Worm (Caenorhabditis elegans) whole organism, L4/young adult: ENCODE results near the gene nphp-4.

Experiments used
- W03F9.2 ChIP-seq: fragments of 150-350 bp; optimal IDR thresholded peaks from 2 replicates; lab custom pipeline; 2014; ENCODE audit warnings: missing biosample characterization, missing genetic modification characterization
- dao-5 ChIP-seq: sonication (generic microtip); optimal IDR thresholded peaks from 2 replicates; lab custom pipeline; 2016; ENCODE audit warnings: missing genotype, missing genetic modification characterization, moderate library complexity, missing compliant biosample characterization
- him-1 ChIP-seq: sonication (generic microtip); optimal IDR thresholded peaks from 2 replicates; lab custom pipeline; 2016; ENCODE audit warnings: missing genotype, missing genetic modification reagents, missing genetic modification characterization, missing compliant biosample characterization

nphp-4 gene

DNA sequence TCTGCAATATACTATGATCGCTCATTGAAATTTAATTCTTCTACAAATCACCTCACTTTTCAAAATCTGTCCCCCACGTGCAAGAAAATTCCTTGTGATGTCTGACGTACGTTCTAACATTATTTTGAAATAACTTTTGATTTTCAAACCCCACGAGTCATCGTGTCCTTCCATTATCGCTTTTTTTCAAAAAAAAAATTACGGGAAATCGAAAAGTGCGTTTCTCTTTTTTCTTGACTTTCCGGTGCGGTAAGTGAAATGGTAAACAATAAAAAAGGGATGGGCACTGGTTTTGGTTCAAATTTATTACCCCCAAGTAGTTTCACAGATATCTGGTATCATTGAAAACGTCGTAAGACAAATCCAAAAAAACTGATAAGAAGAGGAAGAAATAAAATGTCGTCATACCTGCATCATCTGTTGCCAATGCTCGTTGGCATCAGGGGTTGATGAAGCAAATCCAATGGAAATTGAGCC lies 40.0 kb downstream of the nphp-4 start:
- TF ChIP-seq dao-5 (tag; lab: Kevin White, UChicago) (no peak), W03F9.2 (tag; lab: Kevin White, UChicago) (no peak), him-1 (no peak)

- no peak for TF ChIP-seq him-1
- no peak for TF ChIP-seq W03F9.2 (tag; lab: Kevin White, UChicago)
- no peak for TF ChIP-seq dao-5 (tag; lab: Kevin White, UChicago)
Observed at ce11 chrV:11802508-11802907, 41.0 kb downstream of the nphp-4 start.

DNA sequence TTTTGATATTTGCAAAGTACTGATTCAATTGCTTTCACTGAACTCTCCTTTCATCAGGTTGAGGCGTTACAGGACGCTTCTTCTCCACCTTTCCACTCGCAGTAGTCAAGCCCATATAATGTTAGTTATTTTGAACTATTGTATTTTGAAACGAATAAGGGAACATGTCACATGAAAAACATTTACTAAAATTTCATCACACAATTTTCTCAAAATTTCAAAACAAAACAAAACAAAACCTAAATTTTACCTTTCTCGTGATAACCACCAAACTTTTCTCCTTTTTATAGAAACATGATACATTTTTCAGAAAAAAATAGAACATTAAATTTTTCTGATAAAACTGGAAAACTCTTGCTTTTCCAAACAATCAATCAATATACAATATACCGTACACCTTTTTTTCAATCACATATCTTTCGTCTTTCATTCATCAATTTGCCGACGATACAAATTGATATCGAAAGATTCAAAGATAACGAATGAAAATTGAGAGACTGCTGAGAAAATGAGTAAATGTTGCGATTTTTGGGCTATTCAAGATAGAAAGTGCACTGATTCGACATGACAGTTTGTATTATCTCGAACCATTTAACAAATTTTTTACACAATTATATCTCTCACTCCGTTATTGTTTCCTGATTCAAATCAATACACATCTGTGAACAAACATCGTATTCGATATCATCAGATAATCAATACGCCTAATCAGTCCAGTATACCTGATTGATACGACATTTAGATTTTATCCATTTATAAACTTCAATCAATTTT lies 42.3 kb downstream of the nphp-4 start:
- TF ChIP-seq W03F9.2 (tag; lab: Kevin White, UChicago) (no peak), dao-5 (tag; lab: Kevin White, UChicago) (no peak), him-1 (no peak)

ce11 chrV:11800486-11800885 lies 43.0 kb downstream of the nphp-4 start:
- TF ChIP-seq W03F9.2 (tag; lab: Kevin White, UChicago), result no peak
- TF ChIP-seq dao-5 (tag; lab: Kevin White, UChicago), result no peak
- TF ChIP-seq him-1, result no peak

- no peak for TF ChIP-seq him-1
- TF ChIP-seq dao-5 (tag; lab: Kevin White, UChicago), result no peak
- no peak for TF ChIP-seq W03F9.2 (tag; lab: Kevin White, UChicago)
Observed at ce11 chrV:11799252-11799822, 44.2 kb downstream of the nphp-4 start.

- TF ChIP-seq W03F9.2 (tag; lab: Kevin White, UChicago) (no peak), him-1 (no peak), dao-5 (tag; lab: Kevin White, UChicago) (no peak)
Observed at ce11 chrV:11798320-11798719, 45.2 kb downstream of the nphp-4 start.

DNA sequence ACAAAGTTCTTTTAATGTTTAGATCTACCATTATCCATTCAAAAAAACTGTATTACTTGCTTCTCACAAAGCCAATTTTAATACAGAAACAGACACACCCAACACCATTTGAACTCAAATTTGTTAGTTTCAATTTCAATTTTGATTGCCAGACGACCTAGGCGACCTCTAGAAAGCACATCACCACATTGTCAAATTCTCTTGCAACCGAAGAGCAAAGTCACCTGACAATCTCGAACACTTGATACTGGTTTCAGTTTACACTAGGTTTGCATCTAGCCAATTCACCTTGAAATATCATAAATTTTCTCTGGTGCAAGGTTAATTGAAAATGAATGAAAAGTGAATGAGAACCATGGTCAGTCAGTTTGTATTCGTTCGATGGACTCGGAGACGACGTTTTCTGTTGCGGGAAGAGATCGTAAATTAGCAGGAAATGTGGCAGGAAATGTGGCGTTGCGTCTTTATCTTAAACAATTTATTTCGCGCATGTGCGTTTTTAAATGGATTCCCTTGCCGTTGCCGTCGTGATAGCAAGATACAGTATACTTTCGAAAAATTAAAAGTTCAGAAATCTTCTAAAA lies 46.2 kb downstream of the nphp-4 start:
- TF ChIP-seq W03F9.2 (tag; lab: Kevin White, UChicago), result no peak
- TF ChIP-seq him-1, result no peak
- TF ChIP-seq dao-5 (tag; lab: Kevin White, UChicago), result no peak

- TF ChIP-seq dao-5 (tag; lab: Kevin White, UChicago) (no peak), W03F9.2 (tag; lab: Kevin White, UChicago) (no peak), him-1 (no peak)
Observed at ce11 chrV:11796343-11796742, 47.2 kb downstream of the nphp-4 start.

ce11 chrV:11795352-11795751 lies 48.2 kb downstream of the nphp-4 start:
- TF ChIP-seq dao-5 (tag; lab: Kevin White, UChicago), result no peak
- no peak for TF ChIP-seq W03F9.2 (tag; lab: Kevin White, UChicago)
- no peak for TF ChIP-seq him-1

DNA sequence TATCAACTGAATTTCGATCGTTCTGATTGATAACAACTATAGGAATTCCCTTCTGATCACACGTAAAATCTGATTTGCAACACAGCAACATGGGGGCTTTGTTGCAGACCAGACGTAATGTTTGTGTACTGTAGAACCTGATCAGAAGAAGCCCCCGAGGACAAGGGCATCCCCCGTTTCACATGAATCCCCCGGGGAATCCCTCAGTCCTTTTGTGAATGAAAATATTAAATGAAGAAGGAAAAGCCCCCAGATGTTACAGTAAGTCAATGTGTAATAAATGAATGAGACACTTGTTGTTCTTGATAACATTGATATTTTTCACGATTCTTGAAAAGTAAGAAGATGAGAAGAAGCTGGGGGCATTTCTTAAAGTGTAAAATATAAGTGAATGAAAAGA lies 49.4 kb downstream of the nphp-4 start:
- no peak for TF ChIP-seq him-1
- TF ChIP-seq W03F9.2 (tag; lab: Kevin White, UChicago), result no peak
- TF ChIP-seq dao-5 (tag; lab: Kevin White, UChicago), result no peak

ce11 chrV:11789474-11789873 lies 54.1 kb downstream of the nphp-4 start, which contains the start of gene D2023.1:
Gene D2023.1, plus strand, starts transcription at chrV:11789550.
- no peak for TF ChIP-seq W03F9.2 (tag; lab: Kevin White, UChicago)
- TF ChIP-seq dao-5 (tag; lab: Kevin White, UChicago), result no peak
- TF ChIP-seq him-1, result no peak

ce11 chrV:11787742-11788238 lies 55.7 kb downstream of the nphp-4 start, which contains the start of gene F55A11.8:
Gene F55A11.8, plus strand, starts transcription at chrV:11788188.
- peak; percentile 31 for TF ChIP-seq W03F9.2 (tag; lab: Kevin White, UChicago)
- TF ChIP-seq dao-5 (tag; lab: Kevin White, UChicago), result no peak

- TF ChIP-seq him-1 (no peak), W03F9.2 (tag; lab: Kevin White, UChicago) (no peak), dao-5 (tag; lab: Kevin White, UChicago) (no peak)
Observed at ce11 chrV:11787258-11787657, 56.3 kb downstream of the nphp-4 start, which contains the start of gene F55A11.7. Gene F55A11.7, minus strand, starts transcription at chrV:11787443.
